Worm (Caenorhabditis elegans) whole organism, L4 larva: Measurements from ENCODE around the gene bpnt-1.
A peak's percentile ranks its signal among the peaks of the same experiment; 100 is the strongest.

ENCODE experiments used
- F26F4.8 ChIP-seq: fragments of 200-800 bp; sonication (Bioruptor generic); conservative IDR thresholded peaks from 2 replicates; pipeline ENCODE4 v1.3.6; 2022; ENCODE audit warnings: missing genetic modification characterization, missing compliant biosample characterization
- ZK337.2 ChIP-seq: fragments of 200-800 bp; sonication (Bioruptor generic); IDR thresholded peaks from 2 replicates; pipeline ENCODE4 v1.3.6; 2022; ENCODE audit warnings: missing genetic modification reagents, missing genetic modification characterization, missing compliant biosample characterization
- aha-1 ChIP-seq: fragments of 150-350 bp; peaks from one replicate; lab custom pipeline; 2014; ENCODE audit warnings: missing biosample characterization, missing genetic modification characterization
- attf-4 ChIP-seq: sonication (generic microtip); optimal IDR thresholded peaks from 3 replicates; lab custom pipeline; 2017; ENCODE audit warnings: missing biosample characterization, missing genetic modification characterization
- daf-16 ChIP-seq, 3 experiments: sonication (generic microtip); optimal IDR thresholded peaks; 2 replicates each; lab custom pipeline; 2016 to 2017; ENCODE audit warnings: missing genetic modification characterization in 3 of 3, missing genetic modification reagents in 3 of 3, mild to moderate bottlenecking in 2 of 3, missing compliant biosample characterization in 2 of 3, missing biosample characterization in 1 of 3, moderate library complexity in 1 of 3
- dve-1 ChIP-seq: sonication (generic microtip); optimal IDR thresholded peaks from 2 replicates; lab custom pipeline; 2017; ENCODE audit warnings: antibody characterized with exemption, mild to moderate bottlenecking, missing genetic modification characterization, missing compliant biosample characterization; ENCODE audit not compliant: insufficient read depth
- fkh-10 ChIP-seq: fragments of 150-350 bp; optimal IDR thresholded peaks from 2 replicates; lab custom pipeline; 2014; ENCODE audit warnings: missing biosample characterization, missing genetic modification reagents, missing genetic modification characterization
- fos-1 ChIP-seq: fragments of 150-350 bp; optimal IDR thresholded peaks from 2 replicates; lab custom pipeline; 2014; ENCODE audit warnings: missing biosample characterization, missing genetic modification characterization
- hlh-11 ChIP-seq: fragments of 200-800 bp; sonication (Bioruptor generic); optimal IDR thresholded peaks from 2 replicates; lab custom pipeline; 2018; ENCODE audit warnings: mild to moderate bottlenecking, missing genetic modification characterization, missing compliant biosample characterization
- hmg-1.1 ChIP-seq: fragments of 200-800 bp; sonication (Bioruptor generic); IDR thresholded peaks from 2 replicates; pipeline ENCODE4 v1.3.6; 2022; ENCODE audit warnings: missing genetic modification reagents, missing genetic modification characterization, missing compliant biosample characterization
- lin-38 ChIP-seq: fragments of 200-800 bp; sonication (Bioruptor generic); IDR thresholded peaks from 2 replicates; pipeline ENCODE4 v1.3.6; 2022; ENCODE audit warnings: missing genetic modification reagents, missing genetic modification characterization, missing compliant biosample characterization
- lin-39 ChIP-seq: fragments of 150-350 bp; optimal IDR thresholded peaks from 2 replicates; lab custom pipeline; 2014; ENCODE audit warnings: missing biosample characterization, missing genetic modification reagents, missing genetic modification characterization
- lsy-2 ChIP-seq, 2 experiments: fragments of 150-350 bp in 1 of 2; sonication (generic microtip) in 1 of 2; optimal IDR thresholded peaks; 2 replicates each; lab custom pipeline; 2014 to 2017; ENCODE audit warnings: missing biosample characterization in 2 of 2, missing genetic modification characterization in 2 of 2
- madf-9 ChIP-seq: fragments of 200-800 bp; sonication (Bioruptor generic); conservative IDR thresholded peaks from 2 replicates; pipeline ENCODE4 v1.3.6; 2022; ENCODE audit warnings: missing genetic modification reagents, missing genetic modification characterization, missing compliant biosample characterization
- mdl-1 ChIP-seq, 2 experiments: fragments of 150-350 bp in 1 of 2; sonication (generic microtip) in 1 of 2; optimal IDR thresholded peaks; 2 replicates each; lab custom pipeline; 2014 to 2017; ENCODE audit warnings: missing biosample characterization in 2 of 2, missing genetic modification characterization in 2 of 2
- mes-2 ChIP-seq: sonication (generic microtip); optimal IDR thresholded peaks from 2 replicates; lab custom pipeline; 2016; ENCODE audit warnings: missing genotype, mild to moderate bottlenecking, missing genetic modification characterization, missing compliant biosample characterization; ENCODE audit not compliant: poor library complexity, severe bottlenecking
- nhr-102 ChIP-seq: sonication (generic microtip); optimal IDR thresholded peaks from 2 replicates; lab custom pipeline; 2016; ENCODE audit warnings: mild to moderate bottlenecking, missing genetic modification characterization, moderate library complexity, missing compliant biosample characterization
- nhr-237 ChIP-seq: sonication (generic microtip); optimal IDR thresholded peaks from 2 replicates; lab custom pipeline; 2017; ENCODE audit warnings: missing biosample characterization, missing genetic modification characterization
- nhr-28 ChIP-seq: fragments of 150-350 bp; optimal IDR thresholded peaks from 2 replicates; lab custom pipeline; 2014; ENCODE audit warnings: missing biosample characterization, missing genetic modification characterization
- nhr-77 ChIP-seq: fragments of 150-350 bp; optimal IDR thresholded peaks from 2 replicates; lab custom pipeline; 2014; ENCODE audit warnings: missing biosample characterization, missing genetic modification characterization
- pqm-1 ChIP-seq: sonication (generic microtip); optimal IDR thresholded peaks from 2 replicates; lab custom pipeline; 2017; ENCODE audit warnings: missing biosample characterization, missing genetic modification characterization
- rbr-2 ChIP-seq: sonication (generic microtip); optimal IDR thresholded peaks from 2 replicates; lab custom pipeline; 2016; ENCODE audit warnings: missing genotype, missing genetic modification characterization, missing compliant biosample characterization
- set-16 ChIP-seq: fragments of 200-800 bp; sonication (Bioruptor generic); IDR thresholded peaks from 2 replicates; pipeline ENCODE4 v1.3.6; 2022; ENCODE audit warnings: missing genetic modification reagents, missing genetic modification characterization, missing compliant biosample characterization
- skn-1 ChIP-seq: fragments of 150-350 bp; optimal IDR thresholded peaks from 2 replicates; lab custom pipeline; 2014; ENCODE audit warnings: missing biosample characterization, missing genetic modification characterization
- snpc-1.2 ChIP-seq: fragments of 200-800 bp; sonication (Bioruptor generic); IDR thresholded peaks from 2 replicates; pipeline ENCODE4 v1.3.6; 2022; ENCODE audit warnings: missing genetic modification reagents, missing genetic modification characterization, missing compliant biosample characterization
- unc-130 ChIP-seq: sonication (generic microtip); optimal IDR thresholded peaks from 2 replicates; lab custom pipeline; 2016; ENCODE audit warnings: missing genetic modification reagents, missing genetic modification characterization, missing compliant biosample characterization
- unc-62 ChIP-seq, 3 experiments: fragments of 150-350 bp in 1 of 3; sonication (generic microtip); optimal IDR thresholded peaks in 2 of 3; peaks in 1 of 3; 1 replicate in 1 of 3; 2 replicates in 2 of 3; lab custom pipeline; 2014 to 2017; ENCODE audit warnings: missing biosample characterization in 3 of 3, missing genetic modification characterization in 3 of 3, missing genetic modification reagents in 3 of 3, missing genotype in 1 of 3

bpnt-1 gene

ce11 chrII:4424807-4425206 is 4.8 kb downstream of the bpnt-1 start, which contains the start of the genes dcaf-13 and toe-1:
TSS of gene dcaf-13 (minus strand) at chrII:4424902.
TSS of gene toe-1 (plus strand) at chrII:4425167.
- no peak for TF ChIP-seq ZK337.2
- TF ChIP-seq hmg-1.1 = 0 out of 2 replicates have a peak, but pooled peaks have one; percentile 11
- TF ChIP-seq lsy-2 (tag; optimal IDR thresholded peaks at IDR 0.05; lab: Kevin White, UChicago) = peak in 1 of 2 experiments; percentile 39
- TF ChIP-seq mes-2 (tag; lab: Kevin White, UChicago) = peak; percentile 34

ce11 chrII:4428121-4428520 is 8.1 kb downstream of the bpnt-1 start:
- TF ChIP-seq mdl-1 (tag; optimal IDR thresholded peaks at IDR 0.05; lab: Kevin White, UChicago) = no peak
- TF ChIP-seq unc-130 (GFP tag; lab: Kevin White, UChicago) = no peak
- TF ChIP-seq fos-1 (tag; lab: Kevin White, UChicago) = no peak
- peak; percentile 94 for TF ChIP-seq aha-1 (tag; lab: Kevin White, UChicago)
- TF ChIP-seq lin-39 (tag; lab: Kevin White, UChicago) = no peak
- no peak for TF ChIP-seq attf-4
- TF ChIP-seq lin-38 (GFP tag; lab: Robert Waterston, UW) = no peak
- no peak for TF ChIP-seq rbr-2 (tag; lab: Kevin White, UChicago)
- TF ChIP-seq snpc-1.2 (GFP tag; lab: Robert Waterston, UW) = no peak
- no peak for TF ChIP-seq F26F4.8 (GFP tag; lab: Robert Waterston, UW)
- 0 out of 2 replicates have a peak, but pooled peaks have one; percentile 14 for TF ChIP-seq set-16
- TF ChIP-seq nhr-237 = no peak
- TF ChIP-seq unc-62 (GFP tag; optimal IDR thresholded peaks at IDR 0.05 in 1 of 2; lab: Kevin White, UChicago) = no peak
- no peak for TF ChIP-seq unc-62 (tag; optimal IDR thresholded peaks at IDR 0.05; lab: Kevin White, UChicago)
- no peak for TF ChIP-seq fkh-10 (GFP tag; lab: Kevin White, UChicago)

ce11 chrII:4433146-4433545 is 13.1 kb downstream of the bpnt-1 start, which contains the start of gene nhr-109:
TSS of gene nhr-109 (plus strand) at chrII:4433367.
- TF ChIP-seq skn-1 (tag; lab: Kevin White, UChicago) = no peak
- TF ChIP-seq daf-16 (GFP tag; optimal IDR thresholded peaks at IDR 0.05; lab: Kevin White, UChicago) = no peak
- TF ChIP-seq daf-16 (tag; optimal IDR thresholded peaks at IDR 0.05; lab: Kevin White, UChicago) = peak; percentile 61
- peak; percentile 97 for TF ChIP-seq nhr-28 (tag; lab: Kevin White, UChicago)
- TF ChIP-seq nhr-102 (tag; lab: Kevin White, UChicago) = no peak
- TF ChIP-seq nhr-77 (tag; lab: Kevin White, UChicago) = peak; percentile 2
- TF ChIP-seq hlh-11 (tag; lab: Kevin White, UChicago) = peak; percentile 2
- TF ChIP-seq pqm-1 (tag; lab: Kevin White, UChicago) = peak; percentile 14

- TF ChIP-seq aha-1 (tag; lab: Kevin White, UChicago) (peak; percentile 98), lin-39 (tag; lab: Kevin White, UChicago) (no peak)
Measured at ce11 chrII:4434278-4434677, 14.2 kb downstream of the bpnt-1 start.

ce11 chrII:4435134-4435533 is 15.1 kb downstream of the bpnt-1 start, which contains the start of gene nhr-273:
TSS of gene nhr-273 (plus strand) at chrII:4435300.
- no peak for TF ChIP-seq daf-16 (GFP tag; optimal IDR thresholded peaks at IDR 0.05; lab: Kevin White, UChicago)
- TF ChIP-seq daf-16 (tag; optimal IDR thresholded peaks at IDR 0.05; lab: Kevin White, UChicago) = peak; percentile 38
- peak; percentile 21 for TF ChIP-seq dve-1 (tag; lab: Kevin White, UChicago)
- TF ChIP-seq hmg-1.1 = no peak
- peak; percentile 66 for TF ChIP-seq nhr-28 (tag; lab: Kevin White, UChicago)

- TF ChIP-seq nhr-28 (tag; lab: Kevin White, UChicago) (peak; percentile 94), madf-9 (GFP tag; lab: Robert Waterston, UW) (no peak)
Measured at ce11 chrII:4438601-4439000, 18.5 kb downstream of the bpnt-1 start, which contains the start of gene nhr-16. TSS of gene nhr-16 (plus strand) at chrII:4438805.
